Fruit fly (Drosophila melanogaster) whole organism, embryonic: Measurements from ENCODE around the gene CG32271.

Source experiments
- Abd-B ChIP-seq: fragments of 200-800 bp; sonication (Bioruptor generic); optimal IDR thresholded peaks from 2 replicates; lab custom pipeline; 2018; ENCODE audit warnings: missing biosample characterization, mild to moderate bottlenecking, missing genetic modification characterization, moderate library complexity
- Antp ChIP-seq: fragments of 200-800 bp; sonication (Bioruptor generic); optimal IDR thresholded peaks from 3 replicates; lab custom pipeline; 2016; ENCODE audit warnings: missing biosample characterization, missing genetic modification characterization
- BEAF-32 ChIP-seq: fragments of 200-800 bp; sonication (Bioruptor generic); optimal IDR thresholded peaks from 3 replicates; lab custom pipeline; 2017; ENCODE audit warnings: missing biosample characterization, missing genetic modification characterization, mild to moderate bottlenecking, moderate library complexity, missing genetic modification reagents
- Bgb ChIP-seq: fragments of 200-800 bp; sonication (Bioruptor generic); IDR thresholded peaks from 2 replicates; pipeline ENCODE4 v1.3.6; 2022; ENCODE audit warnings: missing biosample characterization, missing genetic modification characterization; ENCODE audit not compliant: partially characterized antibody
- CG10565 ChIP-seq: fragments of 200-800 bp; sonication (Bioruptor generic); optimal IDR thresholded peaks from 3 replicates; lab custom pipeline; 2016; ENCODE audit warnings: missing biosample characterization, mild to moderate bottlenecking, missing genetic modification characterization
- CG12236 ChIP-seq: fragments of 200-800 bp; sonication (Bioruptor generic); optimal IDR thresholded peaks from 2 replicates; lab custom pipeline; 2016; ENCODE audit warnings: missing biosample characterization, missing genetic modification characterization
- CG13123 ChIP-seq: fragments of 200-800 bp; sonication (Bioruptor generic); optimal IDR thresholded peaks from 2 replicates; lab custom pipeline; 2016; ENCODE audit warnings: missing biosample characterization, missing genetic modification characterization
- CG13287 ChIP-seq: fragments of 200-800 bp; sonication (Bioruptor generic); IDR thresholded peaks from 2 replicates; pipeline ENCODE4 v1.3.6; 2022; ENCODE audit warnings: missing biosample characterization, missing genetic modification characterization; ENCODE audit not compliant: partially characterized antibody
- CG13296 ChIP-seq: fragments of 200-800 bp; sonication (Bioruptor generic); optimal IDR thresholded peaks from 3 replicates; lab custom pipeline; 2018; ENCODE audit warnings: missing biosample characterization, mild to moderate bottlenecking, missing genetic modification characterization
- CG13624 ChIP-seq: fragments of 200-800 bp; sonication (Bioruptor generic); optimal IDR thresholded peaks from 2 replicates; lab custom pipeline; 2016; ENCODE audit warnings: missing biosample characterization, missing genetic modification characterization
- CG17328 ChIP-seq: fragments of 200-800 bp; sonication (Bioruptor generic); IDR thresholded peaks from 2 replicates; pipeline ENCODE4 v1.3.6; 2022; ENCODE audit warnings: missing biosample characterization, missing genetic modification characterization
- CG17361 ChIP-seq: fragments of 200-800 bp; sonication (Bioruptor generic); IDR thresholded peaks from 3 replicates; pipeline ENCODE4 v1.3.6; 2022; ENCODE audit warnings: missing biosample characterization, missing genetic modification characterization
- CG18011 ChIP-seq: fragments of 200-800 bp; sonication (Bioruptor generic); optimal IDR thresholded peaks from 2 replicates; lab custom pipeline; 2017; ENCODE audit warnings: missing biosample characterization, missing genetic modification characterization, mild to moderate bottlenecking, moderate library complexity, missing genotype
- CG2120 ChIP-seq: fragments of 200-800 bp; sonication (Bioruptor generic); optimal IDR thresholded peaks from 3 replicates; lab custom pipeline; 2016; ENCODE audit warnings: missing biosample characterization, missing genetic modification characterization
- CG7357 ChIP-seq: fragments of 200-800 bp; sonication (Bioruptor generic); IDR thresholded peaks from 3 replicates; pipeline ENCODE4 v1.3.6; 2022; ENCODE audit warnings: missing biosample characterization, missing genetic modification characterization
- CG9876 ChIP-seq: fragments of 200-800 bp; sonication (Bioruptor generic); optimal IDR thresholded peaks from 2 replicates; lab custom pipeline; 2016; ENCODE audit warnings: missing biosample characterization, missing genetic modification characterization
- Camta ChIP-seq: fragments of 200-800 bp; sonication (Bioruptor generic); optimal IDR thresholded peaks from 2 replicates; lab custom pipeline; 2016; ENCODE audit warnings: missing biosample characterization, missing genetic modification characterization
- D19A ChIP-seq: fragments of 200-800 bp; optimal IDR thresholded peaks from 3 replicates; lab custom pipeline; 2019; ENCODE audit warnings: missing biosample characterization, mild to moderate bottlenecking, missing genetic modification characterization, moderate library complexity
- D19B ChIP-seq: fragments of 200-800 bp; sonication (Bioruptor generic); optimal IDR thresholded peaks from 2 replicates; lab custom pipeline; 2017; ENCODE audit warnings: missing biosample characterization, mild to moderate bottlenecking, missing genetic modification characterization
- Dll ChIP-seq: fragments of 200-800 bp; sonication (Bioruptor generic); IDR thresholded peaks from 4 replicates; pipeline ENCODE4 v1.3.6; 2022; ENCODE audit warnings: missing biosample characterization, missing genetic modification characterization; ENCODE audit not compliant: partially characterized antibody
- Max ChIP-seq: fragments of 200-800 bp; sonication (Bioruptor generic); optimal IDR thresholded peaks from 2 replicates; lab custom pipeline; 2016; ENCODE audit warnings: missing biosample characterization, mild to moderate bottlenecking, missing genetic modification characterization
- Oli ChIP-seq: fragments of 200-800 bp; sonication (Bioruptor generic); optimal IDR thresholded peaks from 2 replicates; lab custom pipeline; 2018; ENCODE audit warnings: missing biosample characterization, mild to moderate bottlenecking, missing genetic modification characterization, moderate library complexity
- Trl ChIP-seq, 3 experiments: fragments of >200 bp in 2 of 3; fragments of 200-800 bp in 1 of 3; sonication (Bioruptor generic) in 1 of 3; optimal IDR thresholded peaks; 2 replicates in 1 of 3; 3 replicates in 2 of 3; lab custom pipeline; 2016 to 2017; ENCODE audit warnings: missing biosample characterization in 1 of 3, missing genetic modification characterization in 1 of 3
- Xbp1 ChIP-seq: fragments of 200-800 bp; sonication (Bioruptor generic); optimal IDR thresholded peaks from 3 replicates; lab custom pipeline; 2016; ENCODE audit warnings: missing biosample characterization, mild to moderate bottlenecking, missing genetic modification characterization
- bab2 ChIP-seq: fragments of 200-800 bp; sonication (Bioruptor generic); optimal IDR thresholded peaks from 2 replicates; lab custom pipeline; 2016; ENCODE audit warnings: missing biosample characterization, missing genetic modification characterization
- br ChIP-seq: fragments of >200 bp; optimal IDR thresholded peaks from 2 replicates; lab custom pipeline; 2017
- crol ChIP-seq: fragments of 200-800 bp; sonication (Bioruptor generic); IDR thresholded peaks from 2 replicates; pipeline ENCODE4 v1.3.6; 2022; ENCODE audit warnings: missing biosample characterization, missing genetic modification characterization
- danr ChIP-seq: fragments of 200-800 bp; sonication (Bioruptor generic); IDR thresholded peaks from 2 replicates; pipeline ENCODE4 v1.3.6; 2022; ENCODE audit warnings: missing biosample characterization, missing genetic modification characterization
- gcm ChIP-seq: fragments of 200-800 bp; sonication (Bioruptor generic); optimal IDR thresholded peaks from 2 replicates; lab custom pipeline; 2019; ENCODE audit warnings: missing biosample characterization, mild to moderate bottlenecking, missing genetic modification characterization, moderate library complexity
- gfzf ChIP-seq: fragments of 200-800 bp; sonication (Bioruptor generic); optimal IDR thresholded peaks from 2 replicates; lab custom pipeline; 2016; ENCODE audit warnings: missing biosample characterization, mild to moderate bottlenecking, missing genetic modification characterization, moderate library complexity
- gro ChIP-seq: fragments of 200-800 bp; sonication (Bioruptor generic); optimal IDR thresholded peaks from 2 replicates; lab custom pipeline; 2016; ENCODE audit warnings: missing biosample characterization, missing genetic modification characterization
- h ChIP-seq: fragments of >200 bp; optimal IDR thresholded peaks from 2 replicates; lab custom pipeline; 2017
- inv ChIP-seq: fragments of 200-800 bp; sonication (Bioruptor generic); IDR thresholded peaks from 2 replicates; pipeline ENCODE4 v1.3.6; 2022; ENCODE audit warnings: missing biosample characterization, missing genetic modification characterization; ENCODE audit not compliant: partially characterized antibody
- kah ChIP-seq: fragments of 200-800 bp; sonication (Bioruptor generic); optimal IDR thresholded peaks from 2 replicates; lab custom pipeline; 2018; ENCODE audit warnings: missing biosample characterization, mild to moderate bottlenecking, missing genetic modification characterization
- mld ChIP-seq: fragments of 200-800 bp; sonication (Bioruptor generic); IDR thresholded peaks from 3 replicates; pipeline ENCODE4 v1.3.6; 2022; ENCODE audit warnings: missing biosample characterization, missing genetic modification characterization; ENCODE audit not compliant: partially characterized antibody
- nerfin-1 ChIP-seq: fragments of 200-800 bp; sonication (Bioruptor generic); optimal IDR thresholded peaks from 3 replicates; lab custom pipeline; 2019; ENCODE audit warnings: missing biosample characterization, mild to moderate bottlenecking, missing genetic modification characterization, moderate library complexity
- nerfin-2 ChIP-seq: fragments of 200-800 bp; sonication (Bioruptor generic); IDR thresholded peaks from 2 replicates; pipeline ENCODE4 v1.3.6; 2022; ENCODE audit warnings: missing biosample characterization, missing genetic modification characterization; ENCODE audit not compliant: partially characterized antibody
- nom ChIP-seq: fragments of 200-800 bp; sonication (Bioruptor generic); optimal IDR thresholded peaks from 2 replicates; lab custom pipeline; 2017; ENCODE audit warnings: missing biosample characterization, missing genetic modification characterization, mild to moderate bottlenecking, moderate library complexity, missing genetic modification reagents
- oc ChIP-seq: fragments of 200-800 bp; sonication (Bioruptor generic); optimal IDR thresholded peaks from 2 replicates; lab custom pipeline; 2018; ENCODE audit warnings: missing biosample characterization, mild to moderate bottlenecking, missing genetic modification characterization, moderate library complexity
- psq ChIP-seq: fragments of 200-800 bp; sonication (Bioruptor generic); optimal IDR thresholded peaks from 2 replicates; lab custom pipeline; 2017; ENCODE audit warnings: missing biosample characterization, missing genetic modification characterization
- row ChIP-seq: fragments of 200-800 bp; sonication (Bioruptor generic); IDR thresholded peaks from 3 replicates; pipeline ENCODE4 v1.3.6; 2022; ENCODE audit warnings: missing biosample characterization, missing genetic modification characterization
- sens ChIP-seq: fragments of 200-800 bp; sonication (Bioruptor generic); peaks from one replicate; lab custom pipeline; 2016; ENCODE audit warnings: missing biosample characterization, missing genetic modification characterization
- so ChIP-seq: fragments of 200-800 bp; sonication (Bioruptor generic); IDR thresholded peaks from 3 replicates; pipeline ENCODE4 v1.3.6; 2022; ENCODE audit warnings: missing biosample characterization, missing genetic modification characterization
- sr ChIP-seq: fragments of 200-800 bp; sonication (Bioruptor generic); IDR thresholded peaks from 3 replicates; pipeline ENCODE4 v1.3.6; 2022; ENCODE audit warnings: missing biosample characterization, missing genetic modification characterization
- tap ChIP-seq: fragments of 200-800 bp; optimal IDR thresholded peaks from 3 replicates; lab custom pipeline; 2019; ENCODE audit warnings: missing biosample characterization, mild to moderate bottlenecking, missing genetic modification characterization, moderate library complexity
- tin ChIP-seq: fragments of 200-800 bp; sonication (Bioruptor generic); optimal IDR thresholded peaks from 3 replicates; lab custom pipeline; 2016; ENCODE audit warnings: missing biosample characterization, missing genetic modification characterization
- tna ChIP-seq: fragments of 200-800 bp; sonication (Bioruptor generic); IDR thresholded peaks from 2 replicates; pipeline ENCODE4 v1.3.6; 2022; ENCODE audit warnings: missing biosample characterization, missing genetic modification characterization; ENCODE audit not compliant: partially characterized antibody

CG32271 gene

DNA sequence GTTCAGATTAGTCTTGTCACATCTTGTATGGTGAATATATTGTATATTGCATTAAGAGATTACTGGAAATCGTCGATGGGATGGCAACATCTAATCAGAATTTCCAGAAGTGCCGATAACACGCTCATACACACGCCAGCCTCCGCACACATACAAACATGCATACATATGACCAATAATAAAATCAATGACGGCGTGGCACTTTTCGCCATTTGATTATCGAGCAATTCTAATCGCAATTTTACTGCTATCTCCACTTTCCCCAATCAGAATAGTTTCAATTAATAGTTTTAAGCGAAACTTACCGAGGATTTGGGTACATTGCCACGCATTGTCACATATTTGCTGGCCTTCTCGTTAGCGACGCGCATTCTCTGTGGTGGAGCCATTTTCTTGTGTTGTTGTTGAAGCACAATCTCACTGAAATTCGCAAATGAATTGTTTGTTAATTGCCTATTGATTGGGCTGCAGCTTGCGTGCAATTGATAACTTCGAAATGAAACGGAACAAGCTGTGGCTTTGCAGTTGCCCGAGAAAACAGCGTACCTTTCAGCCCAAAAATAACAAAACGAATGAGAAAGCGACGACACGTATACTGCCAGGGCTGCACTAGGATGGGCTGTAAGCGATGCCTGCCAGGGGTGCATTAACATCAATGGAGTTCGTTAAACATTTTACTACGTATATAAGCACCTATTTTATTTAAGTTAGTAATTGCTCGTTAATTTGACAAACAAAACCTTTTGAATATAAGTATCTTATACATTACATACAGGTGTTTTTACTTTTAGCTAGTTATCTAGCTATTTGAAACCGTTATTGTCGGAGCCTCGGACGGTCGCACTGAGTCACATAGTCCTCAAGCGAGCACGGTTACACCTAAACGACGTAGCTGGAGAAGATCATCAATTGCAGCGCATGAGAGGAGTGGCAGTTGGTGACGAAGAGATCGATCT is 4.2 kb downstream of the CG32271 start, which contains the start of the genes CG32276 and gry (continued):
- peak; percentile 85 for TF ChIP-seq tin (GFP tag; lab: Kevin White, UChicago)
- TF ChIP-seq BEAF-32, result peak; percentile 67
- peak; percentile 54 for TF ChIP-seq CG13123 (GFP tag; lab: Kevin White, UChicago)
- TF ChIP-seq so, result no peak
- TF ChIP-seq psq (GFP tag; lab: Kevin White, UChicago), result peak; percentile 47
- TF ChIP-seq nerfin-2 (GFP tag; lab: Robert Waterston, UW), result no peak
- TF ChIP-seq CG10565, result peak; percentile 26
- TF ChIP-seq CG17328 (GFP tag; lab: Robert Waterston, UW), result peak; percentile 78
- TF ChIP-seq gfzf (GFP tag; lab: Kevin White, UChicago), result peak; percentile 94
- no peak for TF ChIP-seq gro (GFP tag; lab: Kevin White, UChicago)
- TF ChIP-seq D19B (GFP tag; lab: Kevin White, UChicago), result no peak
- no peak for TF ChIP-seq crol (GFP tag; lab: Robert Waterston, UW)
- no peak for TF ChIP-seq h (lab: Kevin White, UChicago)
- TF ChIP-seq Dll (GFP tag; lab: Robert Waterston, UW), result peak; percentile 43; the same call in 1 of the 4 replicates
- peak; percentile 93 for TF ChIP-seq row
- TF ChIP-seq CG13624 (GFP tag; lab: Kevin White, UChicago), result peak; percentile 80
- peak; percentile 88 for TF ChIP-seq Max
- no peak for TF ChIP-seq tna (GFP tag; lab: Robert Waterston, UW)
- TF ChIP-seq sens (GFP tag; lab: Kevin White, UChicago), result peak; percentile 94
- TF ChIP-seq nerfin-1 (tag; lab: Kevin White, UChicago), result peak; percentile 53
- TF ChIP-seq Xbp1, result peak; percentile 96
- TF ChIP-seq br (lab: Kevin White, UChicago), result no peak
- TF ChIP-seq CG9876 (GFP tag; lab: Kevin White, UChicago), result peak; percentile 55
- TF ChIP-seq nom (GFP tag; lab: Kevin White, UChicago), result peak; percentile 84
- TF ChIP-seq tap, result peak; percentile 63
- peak; percentile 79 for TF ChIP-seq Antp (GFP tag; lab: Kevin White, UChicago)
- peak; percentile 90 for TF ChIP-seq CG2120 (GFP tag; lab: Kevin White, UChicago)
- no peak for TF ChIP-seq oc
- peak; percentile 54 for TF ChIP-seq Oli (tag; lab: Kevin White, UChicago)
- TF ChIP-seq CG13287 (GFP tag; lab: Robert Waterston, UW), result peak; percentile 63; the same call in 1 of the 2 replicates
- TF ChIP-seq Abd-B (GFP tag; lab: Kevin White, UChicago), result peak; percentile 43
- peak; percentile 63 for TF ChIP-seq danr
- no peak; the same call in 2 of the 3 replicates for TF ChIP-seq CG17361
- TF ChIP-seq bab2 (GFP tag; lab: Kevin White, UChicago), result peak; percentile 82
- peak; percentile 49 for TF ChIP-seq CG18011 (GFP tag; lab: Kevin White, UChicago)
- no peak for TF ChIP-seq kah (GFP tag; lab: Kevin White, UChicago)
- TF ChIP-seq Camta (GFP tag; lab: Kevin White, UChicago), result peak; percentile 42
- TF ChIP-seq CG7357 (GFP tag; lab: Robert Waterston, UW), result peak; percentile 46; the same call in 1 of the 3 replicates
- no peak for TF ChIP-seq gcm
- TF ChIP-seq Bgb (GFP tag; lab: Robert Waterston, UW), result no peak; the same call in 1 of the 2 replicates
- peak; percentile 15; the same call in 1 of the 2 replicates for TF ChIP-seq inv (GFP tag; lab: Robert Waterston, UW)
- TF ChIP-seq mld (GFP tag; lab: Robert Waterston, UW), result no peak
- peak; percentile 41 for TF ChIP-seq CG12236 (GFP tag; lab: Kevin White, UChicago)
- peak in 1 of 2 experiments; percentile 14 for TF ChIP-seq Trl (optimal IDR thresholded peaks at IDR 0.05; lab: Kevin White, UChicago)
- peak; percentile 85 for TF ChIP-seq Trl (GFP tag; optimal IDR thresholded peaks at IDR 0.05; lab: Kevin White, UChicago)
- TF ChIP-seq CG13296 (GFP tag; lab: Kevin White, UChicago), result peak; percentile 65
- TF ChIP-seq D19A (tag; lab: Kevin White, UChicago), result no peak
- TF ChIP-seq sr (GFP tag; lab: Robert Waterston, UW), result no peak; the same call in 2 of the 3 replicates
